Fruit fly (Drosophila melanogaster) whole organism: Measurements from ENCODE around the gene Rab14.

Experiments
- CG8478 ChIP-seq: fragments of >200 bp; optimal IDR thresholded peaks from 2 replicates; lab custom pipeline; 2018; ENCODE audit warnings: inconsistent platforms
- Dll ChIP-seq: fragments of >200 bp; optimal IDR thresholded peaks from 2 replicates; lab custom pipeline; 2017
- psq ChIP-seq: fragments of >200 bp; optimal IDR thresholded peaks from 2 replicates; lab custom pipeline; 2017

DNA sequence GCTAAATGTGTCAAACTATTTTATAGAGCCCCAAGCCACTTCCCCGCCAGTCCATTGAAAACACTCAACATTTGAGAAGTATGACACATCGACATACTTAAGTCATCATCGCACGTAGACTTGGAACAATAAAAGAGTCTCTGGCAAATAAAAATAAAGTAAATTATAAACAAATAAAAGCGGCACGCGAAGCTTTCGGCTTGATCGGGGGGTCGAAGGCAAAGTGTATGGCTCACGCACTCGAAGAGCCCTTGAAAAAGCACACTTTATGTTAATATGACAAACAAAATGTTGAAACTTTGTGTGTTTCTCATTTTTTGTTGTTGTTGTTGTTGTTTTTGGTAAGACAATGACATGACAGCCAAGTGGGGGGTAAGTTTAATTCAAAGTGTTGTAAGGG is 41.3 kb downstream of the Rab14 start:
- TF ChIP-seq CG8478 (lab: Kevin White, UChicago) (no peak), Dll (no peak), psq (lab: Kevin White, UChicago) (no peak)
